Worm (Caenorhabditis elegans) whole organism, L3 larva: Measurements from ENCODE around the gene T10F2.5.

Source experiments
- ama-1 ChIP-seq: fragments of 150-350 bp; optimal IDR thresholded peaks from 2 replicates; lab custom pipeline; 2018
- ceh-16 ChIP-seq: sonication (generic microtip); optimal IDR thresholded peaks from 2 replicates; lab custom pipeline; 2017; ENCODE audit warnings: missing biosample characterization, missing genetic modification characterization
- elt-3 ChIP-seq, 3 experiments: fragments of 150-350 bp in 1 of 3; sonication (generic microtip) in 2 of 3; optimal IDR thresholded peaks; 2 replicates in 2 of 3; 4 replicates in 1 of 3; lab custom pipeline; 2014 to 2017; ENCODE audit warnings: missing biosample characterization in 3 of 3, missing genetic modification characterization in 3 of 3
- fkh-10 ChIP-seq: sonication (generic microtip); optimal IDR thresholded peaks from 2 replicates; lab custom pipeline; 2017; ENCODE audit warnings: missing biosample characterization, missing genetic modification reagents, missing genetic modification characterization
- jun-1 ChIP-seq: fragments of 150-350 bp; optimal IDR thresholded peaks from 2 replicates; lab custom pipeline; 2014; ENCODE audit warnings: missing biosample characterization, missing genetic modification reagents, missing genetic modification characterization
- nhr-25 ChIP-seq: sonication (generic microtip); optimal IDR thresholded peaks from 2 replicates; lab custom pipeline; 2017; ENCODE audit warnings: missing biosample characterization, missing genetic modification characterization
- pha-4 ChIP-seq: fragments of 150-350 bp; optimal IDR thresholded peaks from 2 replicates; lab custom pipeline; 2014; ENCODE audit warnings: missing biosample characterization, missing genetic modification reagents, missing genetic modification characterization
- sea-2 ChIP-seq: fragments of 150-350 bp; sonication (generic microtip); optimal IDR thresholded peaks from 4 replicates; lab custom pipeline; 2014; ENCODE audit warnings: missing biosample characterization, missing genetic modification reagents, missing genetic modification characterization
- tbx-2 ChIP-seq: sonication (generic microtip); optimal IDR thresholded peaks from 2 replicates; lab custom pipeline; 2016; ENCODE audit warnings: mild to moderate bottlenecking, missing genetic modification characterization, missing compliant biosample characterization
- unc-39 ChIP-seq: sonication (generic microtip); optimal IDR thresholded peaks from 4 replicates; lab custom pipeline; 2017; ENCODE audit warnings: missing biosample characterization, missing genetic modification characterization
- unc-62 ChIP-seq: fragments of 150-350 bp; sonication (generic microtip); optimal IDR thresholded peaks from 4 replicates; lab custom pipeline; 2014; ENCODE audit warnings: missing biosample characterization, missing genetic modification reagents, missing genetic modification characterization
- zag-1 ChIP-seq: fragments of 150-350 bp; optimal IDR thresholded peaks from 2 replicates; lab custom pipeline; 2014; ENCODE audit warnings: missing biosample characterization, missing genetic modification characterization

- TF ChIP-seq sea-2 (GFP tag; lab: Kevin White, UChicago) (no peak), elt-3 (tag; optimal IDR thresholded peaks at IDR 0.05; lab: Kevin White, UChicago) (no peak), unc-62 (GFP tag; lab: Kevin White, UChicago) (no peak), jun-1 (tag; lab: Kevin White, UChicago) (no peak), nhr-25 (tag; lab: Kevin White, UChicago) (no peak), pha-4 (tag; lab: Kevin White, UChicago) (no peak), fkh-10 (no peak), unc-39 (no peak), tbx-2 (no peak), ceh-16 (tag; lab: Kevin White, UChicago) (no peak), ama-1 (lab: Kevin White, UChicago) (no peak), zag-1 (no peak)
These were observed 9.9 kb downstream of the T10F2.5 start, which contains the start of gene Y54H5A.2 for ce11 chrIII:5149478-5149877.
